Fruit fly (Drosophila melanogaster): Measurements from ENCODE around the gene Gr89a.
A peak's percentile ranks its signal among the peaks of the same experiment; 100 is the strongest.

Gene Gr89a

dm6 chr3R:16498859-16499258 is at the start of gene Gr89a:
Gene Gr89a, minus strand, starts transcription at chr3R:16498959.
- TF ChIP-seq woc (GFP tag; optimal IDR thresholded peaks at IDR 0.05) = no peak
- no peak for TF ChIP-seq Jra (GFP tag; optimal IDR thresholded peaks at IDR 0.05)
- no peak for TF ChIP-seq Hnf4 (GFP tag; optimal IDR thresholded peaks at IDR 0.05)
- no peak for TF ChIP-seq CrebA (GFP tag; optimal IDR thresholded peaks at IDR 0.05; ENCODE audit: borderline replicate concordance)
- TF ChIP-seq jim (GFP tag; optimal IDR thresholded peaks at IDR 0.05) = no peak
- no peak for TF ChIP-seq pan (optimal IDR thresholded peaks at IDR 0.05)

DNA sequence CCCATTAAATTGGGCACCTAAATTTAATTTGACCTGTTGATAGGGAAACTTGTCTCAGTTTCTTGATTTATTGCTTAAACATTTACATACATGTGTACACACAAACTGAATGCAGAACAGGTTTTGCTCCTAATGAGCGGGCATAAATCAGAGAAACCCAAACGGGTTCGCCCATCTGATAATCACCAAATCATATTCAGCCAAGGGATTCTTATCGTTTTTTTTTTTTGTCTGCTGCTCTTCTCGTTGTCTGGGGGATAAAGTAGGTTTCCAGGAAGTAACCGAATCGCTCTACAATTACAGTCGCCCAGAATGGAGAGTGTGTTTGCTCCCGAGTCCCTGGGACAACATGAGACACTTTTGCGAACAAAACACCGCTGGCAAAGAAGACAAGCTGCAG is 46.9 kb upstream of the Gr89a start:
- TF ChIP-seq fru (GFP tag; optimal IDR thresholded peaks at IDR 0.05) = no peak
- TF ChIP-seq Jra (GFP tag; optimal IDR thresholded peaks at IDR 0.05) = no peak
- no peak for TF ChIP-seq br (GFP tag; optimal IDR thresholded peaks at IDR 0.05)
- no peak for TF ChIP-seq pan (optimal IDR thresholded peaks at IDR 0.05)
- no peak for TF ChIP-seq lola (GFP tag; optimal IDR thresholded peaks at IDR 0.05)
- TF ChIP-seq tai (GFP tag; optimal IDR thresholded peaks at IDR 0.05) = no peak
- TF ChIP-seq brk (GFP tag; optimal IDR thresholded peaks at IDR 0.05) = no peak

DNA sequence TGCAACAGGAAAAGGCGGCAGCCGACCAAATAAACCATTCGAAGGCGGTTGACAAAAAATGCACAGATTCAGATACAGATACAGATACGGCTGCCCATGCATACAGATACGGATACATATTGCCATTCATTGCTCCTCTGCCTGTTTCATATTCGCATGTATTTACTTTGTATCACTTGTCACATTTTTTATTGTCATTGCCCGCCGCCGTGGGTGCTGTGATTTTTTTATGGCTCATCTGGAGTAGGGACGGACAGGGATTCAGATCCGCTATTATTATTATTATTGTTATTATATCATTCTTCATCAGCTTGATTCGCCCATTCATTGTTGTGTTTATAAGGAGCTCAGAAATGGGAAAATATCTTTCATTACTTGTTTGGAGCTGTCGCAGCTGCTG is 43.8 kb upstream of the Gr89a start:
- TF ChIP-seq CrebA (GFP tag; optimal IDR thresholded peaks at IDR 0.05; ENCODE audit: borderline replicate concordance) (no peak), Hnf4 (GFP tag; optimal IDR thresholded peaks at IDR 0.05) (no peak), rgr (GFP tag; optimal IDR thresholded peaks at IDR 0.05) (no peak), br (GFP tag; optimal IDR thresholded peaks at IDR 0.05) (no peak), pan (optimal IDR thresholded peaks at IDR 0.05) (no peak), Hr83 (GFP tag; optimal IDR thresholded peaks at IDR 0.05; ENCODE audit: poor library complexity, severe bottlenecking) (no peak), usp (GFP tag; optimal IDR thresholded peaks at IDR 0.05) (no peak), psq (GFP tag; optimal IDR thresholded peaks at IDR 0.05) (no peak), brk (GFP tag; optimal IDR thresholded peaks at IDR 0.05) (no peak), woc (GFP tag; optimal IDR thresholded peaks at IDR 0.05) (no peak), N (GFP tag; optimal IDR thresholded peaks at IDR 0.05) (no peak), Dif (GFP tag; optimal IDR thresholded peaks at IDR 0.05; ENCODE audit: partially characterized antibody) (no peak), Abd-B (GFP tag; optimal IDR thresholded peaks at IDR 0.05) (no peak), tai (GFP tag; optimal IDR thresholded peaks at IDR 0.05) (no peak), foxo (GFP tag; optimal IDR thresholded peaks at IDR 0.05) (no peak), lola (GFP tag; optimal IDR thresholded peaks at IDR 0.05) (no peak), HLH106 (tag; optimal IDR thresholded peaks at IDR 0.05) (no peak), Rel (GFP tag; optimal IDR thresholded peaks at IDR 0.05) (no peak), Rel (tag; optimal IDR thresholded peaks at IDR 0.05) (no peak), OdsH (GFP tag; optimal IDR thresholded peaks at IDR 0.05) (no peak), CG9705 (GFP tag; optimal IDR thresholded peaks at IDR 0.05) (no peak)

DNA sequence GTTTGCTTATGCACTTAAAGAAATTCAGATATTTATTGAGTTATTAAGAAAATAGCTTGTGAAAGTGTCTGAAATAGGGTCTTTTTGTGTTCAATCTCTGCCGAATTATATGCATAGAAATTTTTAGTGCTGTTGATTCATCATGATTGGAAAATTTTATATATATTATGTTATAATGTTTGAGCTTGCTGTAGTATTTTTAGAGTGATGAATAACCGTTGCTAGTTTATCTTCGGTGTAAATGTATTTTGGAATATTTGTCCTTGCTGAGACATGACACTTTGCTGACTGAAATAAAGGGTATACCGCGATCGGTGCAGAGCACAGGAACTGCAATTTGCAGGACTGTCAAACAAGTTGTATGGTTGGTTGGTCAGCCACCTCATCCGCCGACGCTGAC is 43.2 kb upstream of the Gr89a start:
- TF ChIP-seq woc (GFP tag; optimal IDR thresholded peaks at IDR 0.05) (peak; percentile 7), psq (GFP tag; optimal IDR thresholded peaks at IDR 0.05) (peak; percentile 2), usp (GFP tag; optimal IDR thresholded peaks at IDR 0.05) (no peak)

- TF ChIP-seq woc (GFP tag; optimal IDR thresholded peaks at IDR 0.05) (no peak), Hr83 (GFP tag; optimal IDR thresholded peaks at IDR 0.05; ENCODE audit: poor library complexity, severe bottlenecking) (no peak), sv (GFP tag; optimal IDR thresholded peaks at IDR 0.05) (no peak), br (GFP tag; optimal IDR thresholded peaks at IDR 0.05) (no peak), GATAd (GFP tag; optimal IDR thresholded peaks at IDR 0.05) (no peak)
Measured at dm6 chr3R:16541293-16541692, 42.5 kb upstream of the Gr89a start.

- TF ChIP-seq pan (optimal IDR thresholded peaks at IDR 0.05) (peak; percentile 48), foxo (GFP tag; optimal IDR thresholded peaks at IDR 0.05) (no peak), sv (GFP tag; optimal IDR thresholded peaks at IDR 0.05) (no peak), Dfd (GFP tag; optimal IDR thresholded peaks at IDR 0.05) (peak; percentile 99)
Measured at dm6 chr3R:16538862-16539437, 40.2 kb upstream of the Gr89a start.

DNA sequence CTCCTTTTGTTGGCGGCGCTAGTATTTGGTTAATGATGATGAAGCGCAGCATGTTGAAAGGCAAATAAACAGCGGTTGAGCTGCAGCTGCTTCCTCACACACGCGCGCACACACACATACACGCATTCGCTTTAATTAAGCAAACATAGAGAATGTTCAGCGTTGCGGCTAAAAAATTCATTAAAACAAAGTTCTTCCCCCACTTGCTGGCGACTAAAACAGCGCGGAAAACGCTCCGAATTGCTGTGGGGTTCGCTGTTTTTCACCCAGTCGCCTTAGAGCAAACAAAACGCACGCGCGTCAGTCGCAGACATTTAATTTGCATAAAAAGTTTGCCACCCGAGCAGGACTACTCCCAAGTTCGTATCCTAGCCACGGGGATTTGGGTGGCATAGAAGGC is 38.5 kb upstream of the Gr89a start:
- TF ChIP-seq Sp1 (GFP tag; optimal IDR thresholded peaks at IDR 0.05) = no peak
- TF ChIP-seq Hnf4 (GFP tag; optimal IDR thresholded peaks at IDR 0.05) = no peak
- no peak for TF ChIP-seq Vsx2 (GFP tag; optimal IDR thresholded peaks at IDR 0.05; ENCODE audit: partially characterized antibody)
- TF ChIP-seq ey (GFP tag; optimal IDR thresholded peaks at IDR 0.05) = no peak
- TF ChIP-seq dl (GFP tag; optimal IDR thresholded peaks at IDR 0.05; ENCODE audit: insufficient read depth in 1 of 2, partially characterized antibody in 2 of 2) = no peak
- no peak for TF ChIP-seq CG32264 (GFP tag; optimal IDR thresholded peaks at IDR 0.05)
- TF ChIP-seq h (GFP tag; optimal IDR thresholded peaks at IDR 0.05) = no peak
- TF ChIP-seq brk (GFP tag; optimal IDR thresholded peaks at IDR 0.05) = no peak
- no peak for TF ChIP-seq lola (GFP tag; optimal IDR thresholded peaks at IDR 0.05)
- TF ChIP-seq OdsH (GFP tag; optimal IDR thresholded peaks at IDR 0.05) = no peak
- TF ChIP-seq sv (GFP tag; optimal IDR thresholded peaks at IDR 0.05) = no peak
- TF ChIP-seq psq (GFP tag; optimal IDR thresholded peaks at IDR 0.05) = no peak
- TF ChIP-seq br (GFP tag; optimal IDR thresholded peaks at IDR 0.05) = no peak
- TF ChIP-seq Rel (GFP tag; optimal IDR thresholded peaks at IDR 0.05) = no peak
- no peak for TF ChIP-seq Rel (tag; optimal IDR thresholded peaks at IDR 0.05)
- no peak for TF ChIP-seq N (GFP tag; optimal IDR thresholded peaks at IDR 0.05)
- TF ChIP-seq Abd-B (GFP tag; optimal IDR thresholded peaks at IDR 0.05) = no peak
- no peak for TF ChIP-seq CrebA (GFP tag; optimal IDR thresholded peaks at IDR 0.05; ENCODE audit: borderline replicate concordance)
- TF ChIP-seq Dfd (GFP tag; optimal IDR thresholded peaks at IDR 0.05) = no peak
- no peak for TF ChIP-seq woc (GFP tag; optimal IDR thresholded peaks at IDR 0.05)

Measured in whole organism, wandering third instar larva.